Worm (Caenorhabditis elegans): ENCODE results near the gene spp-29.

ce11 chrV:17668531-17668930 is 28.1 kb downstream of the spp-29 start, which contains the start of gene str-89:
- TF ChIP-seq tab-1 (GFP tag; IDR thresholded peaks at IDR 0.05): no peak
- no peak for TF ChIP-seq ztf-29 (GFP tag; IDR thresholded peaks at IDR 0.05)
- TF ChIP-seq ztf-23 (GFP tag; IDR thresholded peaks at IDR 0.05): no peak
- TF ChIP-seq klf-2 (GFP tag; conservative IDR thresholded peaks at IDR 0.05): no peak
- TF ChIP-seq T22C8.4 (GFP tag; IDR thresholded peaks at IDR 0.05): no peak
- no peak for TF ChIP-seq cog-1 (tag; optimal IDR thresholded peaks at IDR 0.05)

All from whole organism, midembryonic.